Fruit fly (Drosophila melanogaster) S2 (cell line): ENCODE measurements around the gene Jon25Biii.

Source experiments
- CG8478 ChIP-seq: fragments of >200 bp; optimal IDR thresholded peaks from 2 replicates; lab custom pipeline; 2018
- CTCF ChIP-seq, 2 experiments: fragments of >200 bp; optimal IDR thresholded peaks; 2 replicates each; lab custom pipeline; 2018

DNA sequence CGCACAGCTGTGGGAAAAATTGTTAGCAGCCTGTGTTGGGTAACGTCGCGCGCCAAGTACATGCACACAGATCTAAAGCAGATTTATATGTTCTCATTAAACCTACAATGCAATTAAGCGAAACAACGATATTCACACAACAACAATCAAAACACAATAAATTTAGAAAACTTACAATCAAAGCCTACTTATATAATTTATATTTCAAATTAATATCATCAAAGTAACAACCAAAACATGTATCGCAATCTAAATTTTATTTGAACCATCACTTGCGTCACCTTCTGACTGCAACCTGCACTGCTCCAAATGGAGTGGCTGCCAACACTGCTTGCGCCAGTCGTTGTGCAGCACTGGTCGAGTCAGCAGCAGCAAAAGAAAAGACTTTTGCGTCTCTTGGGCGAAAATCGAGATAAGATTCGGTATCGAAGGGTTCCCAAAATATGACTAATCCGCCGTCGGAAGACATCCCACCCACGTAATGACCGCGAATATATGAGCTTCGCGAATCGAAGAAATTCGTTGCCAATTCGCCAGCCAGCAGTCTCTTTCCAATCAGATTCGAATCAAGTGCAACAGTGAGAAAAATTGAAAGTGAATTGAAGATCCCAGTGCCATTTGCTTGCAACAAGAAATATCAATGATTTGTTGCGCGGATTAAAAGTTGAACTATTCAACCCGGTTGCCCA, 30.9 kb upstream of the Jon25Biii start, which contains the start of the genes CG8892 and CG34126:
- no peak for TF ChIP-seq CG8478 (lab: Kevin White, UChicago)
- no peak for TF ChIP-seq CTCF (optimal IDR thresholded peaks at IDR 0.05; lab: Kevin White, UChicago)
